Worm (Caenorhabditis elegans): ENCODE data around the gene fbxb-46.

fbxb-46 gene

ce11 chrII:1571032-1571431 is at the start of gene fbxb-46:
Gene fbxb-46, minus strand, starts transcription at chrII:1571132.
- no peak for TF ChIP-seq dao-5 (tag; optimal IDR thresholded peaks at IDR 0.05)

ce11 chrII:1618948-1619347 is 48.0 kb upstream of the fbxb-46 start, which contains the start of gene fbxa-166:
Gene fbxa-166, minus strand, starts transcription at chrII:1619048.
- TF ChIP-seq W03F9.2 (tag; optimal IDR thresholded peaks at IDR 0.05) (no peak), dao-5 (tag; optimal IDR thresholded peaks at IDR 0.05) (no peak), him-1 (tag; optimal IDR thresholded peaks at IDR 0.05) (no peak)

ce11 chrII:1616382-1616781 is 45.5 kb upstream of the fbxb-46 start, which contains the start of gene fbxa-165:
Gene fbxa-165, minus strand, starts transcription at chrII:1616482.
- TF ChIP-seq dao-5 (tag; optimal IDR thresholded peaks at IDR 0.05) (no peak), him-1 (tag; optimal IDR thresholded peaks at IDR 0.05) (no peak), W03F9.2 (tag; optimal IDR thresholded peaks at IDR 0.05) (no peak)

ce11 chrII:1613972-1614371 is 43.0 kb upstream of the fbxb-46 start, which contains the start of gene fbxa-164:
Gene fbxa-164, minus strand, starts transcription at chrII:1614072.
- TF ChIP-seq him-1 (tag; optimal IDR thresholded peaks at IDR 0.05): no peak
- TF ChIP-seq dao-5 (tag; optimal IDR thresholded peaks at IDR 0.05): no peak
- TF ChIP-seq W03F9.2 (tag; optimal IDR thresholded peaks at IDR 0.05): no peak

- TF ChIP-seq W03F9.2 (tag; optimal IDR thresholded peaks at IDR 0.05) (no peak), dao-5 (tag; optimal IDR thresholded peaks at IDR 0.05) (no peak), him-1 (tag; optimal IDR thresholded peaks at IDR 0.05) (no peak)
Measured at ce11 chrII:1610630-1611029, 39.7 kb upstream of the fbxb-46 start, which contains the start of gene fbxa-163. Gene fbxa-163, minus strand, starts transcription at chrII:1610730.

ce11 chrII:1608915-1609314 is 38.0 kb upstream of the fbxb-46 start:
- TF ChIP-seq W03F9.2 (tag; optimal IDR thresholded peaks at IDR 0.05) (no peak), him-1 (tag; optimal IDR thresholded peaks at IDR 0.05) (no peak), dao-5 (tag; optimal IDR thresholded peaks at IDR 0.05) (no peak)

ce11 chrII:1607575-1607974 is 36.6 kb upstream of the fbxb-46 start:
- TF ChIP-seq him-1 (tag; optimal IDR thresholded peaks at IDR 0.05) (no peak), dao-5 (tag; optimal IDR thresholded peaks at IDR 0.05) (no peak), W03F9.2 (tag; optimal IDR thresholded peaks at IDR 0.05) (no peak)

- TF ChIP-seq him-1 (tag; optimal IDR thresholded peaks at IDR 0.05): no peak
- TF ChIP-seq dao-5 (tag; optimal IDR thresholded peaks at IDR 0.05): no peak
- TF ChIP-seq W03F9.2 (tag; optimal IDR thresholded peaks at IDR 0.05): no peak
Measured at ce11 chrII:1606079-1606478, 35.1 kb upstream of the fbxb-46 start, which contains the start of gene bath-33. Gene bath-33, minus strand, starts transcription at chrII:1606179.

ce11 chrII:1605010-1605409 is 34.1 kb upstream of the fbxb-46 start:
- TF ChIP-seq W03F9.2 (tag; optimal IDR thresholded peaks at IDR 0.05) (no peak), him-1 (tag; optimal IDR thresholded peaks at IDR 0.05) (no peak), dao-5 (tag; optimal IDR thresholded peaks at IDR 0.05) (no peak)

ce11 chrII:1603049-1603448 is 32.1 kb upstream of the fbxb-46 start:
- TF ChIP-seq dao-5 (tag; optimal IDR thresholded peaks at IDR 0.05): no peak
- no peak for TF ChIP-seq him-1 (tag; optimal IDR thresholded peaks at IDR 0.05)
- no peak for TF ChIP-seq W03F9.2 (tag; optimal IDR thresholded peaks at IDR 0.05)

ce11 chrII:1601507-1601906 is 30.6 kb upstream of the fbxb-46 start, which contains the start of gene bath-47:
Gene bath-47, plus strand, starts transcription at chrII:1601811.
- TF ChIP-seq him-1 (tag; optimal IDR thresholded peaks at IDR 0.05) (no peak), W03F9.2 (tag; optimal IDR thresholded peaks at IDR 0.05) (no peak)

- TF ChIP-seq dao-5 (tag; optimal IDR thresholded peaks at IDR 0.05) (no peak), W03F9.2 (tag; optimal IDR thresholded peaks at IDR 0.05) (no peak), him-1 (tag; optimal IDR thresholded peaks at IDR 0.05) (no peak)
Measured at ce11 chrII:1600661-1601060, 29.7 kb upstream of the fbxb-46 start, which contains the start of gene bath-26. Gene bath-26, minus strand, starts transcription at chrII:1600761.

ce11 chrII:1597101-1598088 is 26.5 kb upstream of the fbxb-46 start, which contains the start of gene bath-46:
Gene bath-46, plus strand, starts transcription at chrII:1597906.
- TF ChIP-seq him-1 (tag; optimal IDR thresholded peaks at IDR 0.05) (no peak), W03F9.2 (tag; optimal IDR thresholded peaks at IDR 0.05) (no peak), dao-5 (tag; optimal IDR thresholded peaks at IDR 0.05) (no peak)

- TF ChIP-seq dao-5 (tag; optimal IDR thresholded peaks at IDR 0.05): no peak
- no peak for TF ChIP-seq W03F9.2 (tag; optimal IDR thresholded peaks at IDR 0.05)
- no peak for TF ChIP-seq him-1 (tag; optimal IDR thresholded peaks at IDR 0.05)
Measured at ce11 chrII:1595137-1595536, 24.2 kb upstream of the fbxb-46 start, which contains the start of gene clec-20. Gene clec-20, minus strand, starts transcription at chrII:1595237.
